Worm (Caenorhabditis elegans) whole organism, L3 larva: ENCODE measurements around the gene sri-31.

Source experiments
- aly-2 ChIP-seq: fragments of 150-350 bp; optimal IDR thresholded peaks from 2 replicates; lab custom pipeline; 2014; ENCODE audit warnings: missing biosample characterization, missing genetic modification characterization
- ceh-28 ChIP-seq: fragments of 150-350 bp; optimal IDR thresholded peaks from 2 replicates; lab custom pipeline; 2014; ENCODE audit warnings: missing biosample characterization, missing genetic modification reagents, missing genetic modification characterization
- fos-1 ChIP-seq: fragments of 150-350 bp; optimal IDR thresholded peaks from 2 replicates; lab custom pipeline; 2014; ENCODE audit warnings: missing biosample characterization, missing genetic modification characterization
- lin-15B ChIP-seq: fragments of 150-350 bp; optimal IDR thresholded peaks from 2 replicates; lab custom pipeline; 2014; ENCODE audit warnings: missing biosample characterization, missing genetic modification characterization
- lin-39 ChIP-seq: fragments of 150-350 bp; optimal IDR thresholded peaks from 2 replicates; lab custom pipeline; 2018; ENCODE audit warnings: missing biosample characterization, missing genetic modification reagents, missing genetic modification characterization
- nhr-11 ChIP-seq: fragments of 150-350 bp; optimal IDR thresholded peaks from 2 replicates; lab custom pipeline; 2014; ENCODE audit warnings: missing biosample characterization, missing genetic modification characterization
- nhr-12 ChIP-seq: fragments of 150-350 bp; optimal IDR thresholded peaks from 2 replicates; lab custom pipeline; 2014; ENCODE audit warnings: missing biosample characterization, missing genetic modification characterization
- snpc-4 ChIP-seq: fragments of 150-350 bp; optimal IDR thresholded peaks from 2 replicates; lab custom pipeline; 2014; ENCODE audit warnings: missing biosample characterization, missing genetic modification characterization
- unc-39 ChIP-seq: sonication (generic microtip); optimal IDR thresholded peaks from 4 replicates; lab custom pipeline; 2017; ENCODE audit warnings: missing biosample characterization, missing genetic modification characterization
- zag-1 ChIP-seq: fragments of 150-350 bp; optimal IDR thresholded peaks from 2 replicates; lab custom pipeline; 2014; ENCODE audit warnings: missing biosample characterization, missing genetic modification characterization

DNA sequence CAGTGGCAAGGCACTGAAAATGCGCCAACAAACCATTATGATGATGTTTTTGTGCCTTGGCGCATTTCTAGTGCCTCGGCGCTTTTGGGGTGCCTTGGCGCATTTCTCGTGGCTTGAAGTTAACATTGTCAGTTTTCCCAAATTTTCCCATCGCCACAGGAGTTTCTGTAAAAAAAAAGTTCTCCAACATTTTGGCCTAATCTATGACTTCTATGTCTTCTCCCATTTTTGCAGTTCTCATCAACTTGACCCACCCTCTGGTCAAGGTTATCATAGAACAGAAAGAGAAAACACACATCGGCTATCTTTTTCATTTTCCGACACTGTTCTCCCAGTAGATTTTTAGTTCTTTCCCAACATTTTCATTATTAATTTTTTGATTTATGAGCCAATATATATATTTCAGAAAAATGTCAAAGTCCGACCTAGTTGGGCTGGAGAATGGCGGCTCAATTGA lies 12.3 kb upstream of the sri-31 start, which contains the start of the genes B0454.26 and B0454.5:
- no peak for TF ChIP-seq fos-1 (tag; lab: Kevin White, UChicago)
- no peak for TF ChIP-seq nhr-11 (tag; lab: Kevin White, UChicago)
- TF ChIP-seq snpc-4 (tag; lab: Kevin White, UChicago) = no peak
- no peak for TF ChIP-seq lin-15B
- no peak for TF ChIP-seq lin-39 (tag; lab: Kevin White, UChicago)
- no peak for TF ChIP-seq zag-1
- no peak for TF ChIP-seq nhr-12 (tag; lab: Kevin White, UChicago)
- TF ChIP-seq unc-39 (tag; lab: Kevin White, UChicago) = no peak
- no peak for TF ChIP-seq aly-2 (tag; lab: Kevin White, UChicago)
- no peak for TF ChIP-seq ceh-28 (tag; lab: Kevin White, UChicago)
